Fruit fly (Drosophila melanogaster) whole organism, embryonic: ENCODE results near the gene CG13658.

ENCODE experiments used
- ATbp ChIP-seq: fragments of 200-800 bp; sonication (Bioruptor generic); optimal IDR thresholded peaks from 2 replicates; lab custom pipeline; 2017; ENCODE audit warnings: missing biosample characterization, mild to moderate bottlenecking, missing genetic modification characterization, missing genetic modification reagents
- Bgb ChIP-seq: fragments of 200-800 bp; sonication (Bioruptor generic); IDR thresholded peaks from 2 replicates; pipeline ENCODE4 v1.3.6; 2022; ENCODE audit warnings: missing biosample characterization, missing genetic modification characterization; ENCODE audit not compliant: partially characterized antibody
- CG10543 ChIP-seq: fragments of 200-800 bp; sonication (Bioruptor generic); optimal IDR thresholded peaks from 3 replicates; lab custom pipeline; 2017; ENCODE audit warnings: missing biosample characterization, mild to moderate bottlenecking, missing genetic modification characterization, moderate library complexity
- CG11093 ChIP-seq: fragments of 200-800 bp; sonication (Bioruptor generic); IDR thresholded peaks from 3 replicates; pipeline ENCODE4 v1.3.6; 2022; ENCODE audit warnings: missing biosample characterization, missing genetic modification characterization
- CG12769 ChIP-seq: fragments of 200-800 bp; sonication (Bioruptor generic); optimal IDR thresholded peaks from 2 replicates; lab custom pipeline; 2019; ENCODE audit warnings: missing biosample characterization, mild to moderate bottlenecking, missing genetic modification characterization, moderate library complexity
- CG13424 ChIP-seq: fragments of 200-800 bp; sonication (Bioruptor generic); optimal IDR thresholded peaks from 2 replicates; lab custom pipeline; 2019; ENCODE audit warnings: missing biosample characterization, mild to moderate bottlenecking, missing genetic modification characterization, moderate library complexity
- CG13894 ChIP-seq: fragments of 200-800 bp; sonication (Bioruptor generic); optimal IDR thresholded peaks from 3 replicates; lab custom pipeline; 2018; ENCODE audit warnings: missing biosample characterization, mild to moderate bottlenecking, missing genetic modification characterization, moderate library complexity
- CG14014 ChIP-seq: fragments of 200-800 bp; sonication (Bioruptor generic); IDR thresholded peaks from 2 replicates; pipeline ENCODE4 v1.3.6; 2022; ENCODE audit warnings: missing biosample characterization, missing genetic modification characterization
- CG15479 ChIP-seq: fragments of 200-800 bp; sonication (Bioruptor generic); optimal IDR thresholded peaks from 3 replicates; lab custom pipeline; 2019; ENCODE audit warnings: missing biosample characterization, mild to moderate bottlenecking, missing genetic modification characterization, moderate library complexity
- CG18599 ChIP-seq: fragments of 200-800 bp; sonication (Bioruptor generic); optimal IDR thresholded peaks from 3 replicates; lab custom pipeline; 2017; ENCODE audit warnings: missing biosample characterization, missing genetic modification characterization, mild to moderate bottlenecking, moderate library complexity, missing genetic modification reagents
- CG3163 ChIP-seq: fragments of 200-800 bp; sonication (Bioruptor generic); optimal IDR thresholded peaks from 3 replicates; lab custom pipeline; 2016; ENCODE audit warnings: missing biosample characterization, missing genetic modification characterization
- CG34376 ChIP-seq: fragments of 200-800 bp; sonication (Bioruptor generic); optimal IDR thresholded peaks from 2 replicates; lab custom pipeline; 2018; ENCODE audit warnings: missing biosample characterization, mild to moderate bottlenecking, missing genetic modification characterization
- CG6765 ChIP-seq: fragments of 200-800 bp; sonication (Bioruptor generic); optimal IDR thresholded peaks from 3 replicates; lab custom pipeline; 2017; ENCODE audit warnings: missing biosample characterization, mild to moderate bottlenecking, missing genetic modification characterization
- CG6854 ChIP-seq: fragments of 200-800 bp; sonication (Bioruptor generic); optimal IDR thresholded peaks from 3 replicates; lab custom pipeline; 2017; ENCODE audit warnings: missing biosample characterization, mild to moderate bottlenecking, missing genetic modification characterization
- CG7556 ChIP-seq: fragments of 200-800 bp; sonication (Bioruptor generic); optimal IDR thresholded peaks from 2 replicates; lab custom pipeline; 2017; ENCODE audit warnings: missing biosample characterization, mild to moderate bottlenecking, missing genetic modification characterization
- CG8924 ChIP-seq: fragments of 200-800 bp; optimal IDR thresholded peaks from 3 replicates; lab custom pipeline; 2019; ENCODE audit warnings: missing biosample characterization, mild to moderate bottlenecking, missing genetic modification characterization, moderate library complexity
- CoRest ChIP-seq: fragments of 200-800 bp; sonication (Bioruptor generic); optimal IDR thresholded peaks from 3 replicates; lab custom pipeline; 2018; ENCODE audit warnings: missing biosample characterization, mild to moderate bottlenecking, missing genetic modification characterization, moderate library complexity
- D ChIP-seq, 2 experiments: fragments of 200-800 bp in 1 of 2; fragments of >200 bp in 1 of 2; sonication (Bioruptor generic) in 1 of 2; optimal IDR thresholded peaks; 2 replicates in 1 of 2; 3 replicates in 1 of 2; lab custom pipeline; 2017; ENCODE audit warnings: mild to moderate bottlenecking in 1 of 2, missing biosample characterization in 1 of 2, missing genetic modification characterization in 1 of 2, missing genetic modification reagents in 1 of 2
- Dll ChIP-seq: fragments of 200-800 bp; sonication (Bioruptor generic); IDR thresholded peaks from 4 replicates; pipeline ENCODE4 v1.3.6; 2022; ENCODE audit warnings: missing biosample characterization, missing genetic modification characterization; ENCODE audit not compliant: partially characterized antibody
- Elba2 ChIP-seq: fragments of 200-800 bp; sonication (Bioruptor generic); optimal IDR thresholded peaks from 3 replicates; lab custom pipeline; 2016; ENCODE audit warnings: missing biosample characterization, missing genetic modification characterization
- Ets97D ChIP-seq: fragments of 200-800 bp; sonication (Bioruptor generic); optimal IDR thresholded peaks from 3 replicates; lab custom pipeline; 2016; ENCODE audit warnings: missing biosample characterization, missing genetic modification characterization
- Fer3 ChIP-seq: fragments of 200-800 bp; sonication (Bioruptor generic); optimal IDR thresholded peaks from 2 replicates; lab custom pipeline; 2018; ENCODE audit warnings: missing biosample characterization, mild to moderate bottlenecking, missing genetic modification characterization, moderate library complexity
- GATAe ChIP-seq: fragments of 200-800 bp; sonication (Bioruptor generic); conservative IDR thresholded peaks from 2 replicates; pipeline ENCODE4 v1.3.6; 2022; ENCODE audit warnings: missing biosample characterization, missing genetic modification characterization
- HLH4C ChIP-seq: fragments of 200-800 bp; sonication (Bioruptor generic); IDR thresholded peaks from 3 replicates; pipeline ENCODE4 v1.3.6; 2022; ENCODE audit warnings: missing biosample characterization, missing genetic modification characterization; ENCODE audit not compliant: partially characterized antibody
- Hmx ChIP-seq: fragments of 200-800 bp; sonication (Bioruptor generic); optimal IDR thresholded peaks from 2 replicates; lab custom pipeline; 2016; ENCODE audit warnings: missing biosample characterization, missing genetic modification characterization
- Hsf ChIP-seq: fragments of 200-800 bp; sonication (Bioruptor generic); optimal IDR thresholded peaks from 3 replicates; lab custom pipeline; 2016; ENCODE audit warnings: missing biosample characterization, missing genetic modification characterization
- Kr ChIP-seq: fragments of 200-800 bp; sonication (Bioruptor generic); optimal IDR thresholded peaks from 2 replicates; lab custom pipeline; 2017; ENCODE audit warnings: missing biosample characterization, mild to moderate bottlenecking, missing genetic modification characterization
- MTF-1 ChIP-seq: fragments of 200-800 bp; sonication (Bioruptor generic); optimal IDR thresholded peaks from 2 replicates; lab custom pipeline; 2018; ENCODE audit warnings: missing biosample characterization, mild to moderate bottlenecking, missing genetic modification characterization, borderline replicate concordance
- Ptx1 ChIP-seq: fragments of 200-800 bp; sonication (Bioruptor generic); IDR thresholded peaks from 2 replicates; pipeline ENCODE4 v1.3.6; 2022; ENCODE audit warnings: missing biosample characterization, missing genetic modification characterization
- Six4 ChIP-seq: fragments of 200-800 bp; sonication (Bioruptor generic); optimal IDR thresholded peaks from 2 replicates; lab custom pipeline; 2016; ENCODE audit warnings: missing biosample characterization, missing genetic modification characterization
- Sry-δ ChIP-seq: fragments of 200-800 bp; sonication (Bioruptor generic); optimal IDR thresholded peaks from 2 replicates; lab custom pipeline; 2016; ENCODE audit warnings: missing biosample characterization, missing genetic modification characterization
- Ssrp ChIP-seq: fragments of 200-800 bp; sonication (Bioruptor generic); optimal IDR thresholded peaks from 2 replicates; lab custom pipeline; 2018; ENCODE audit warnings: missing biosample characterization, mild to moderate bottlenecking, missing genetic modification characterization, moderate library complexity
- amos ChIP-seq: fragments of 200-800 bp; sonication (Bioruptor generic); IDR thresholded peaks from 2 replicates; pipeline ENCODE4 v1.3.6; 2022; ENCODE audit warnings: missing biosample characterization, missing genetic modification characterization; ENCODE audit not compliant: partially characterized antibody
- chif ChIP-seq, 2 experiments: fragments of 200-800 bp; sonication (Bioruptor generic); optimal IDR thresholded peaks; 3 replicates each; lab custom pipeline; 2016; ENCODE audit warnings: missing biosample characterization in 2 of 2, missing genetic modification characterization in 2 of 2
- chn ChIP-seq: fragments of 200-800 bp; sonication (Bioruptor generic); optimal IDR thresholded peaks from 2 replicates; lab custom pipeline; 2016; ENCODE audit warnings: missing biosample characterization, missing genetic modification characterization
- corto ChIP-seq: fragments of 200-800 bp; sonication (Bioruptor generic); optimal IDR thresholded peaks from 2 replicates; lab custom pipeline; 2016; ENCODE audit warnings: missing biosample characterization, mild to moderate bottlenecking, missing genetic modification characterization, moderate library complexity
- cwo ChIP-seq: fragments of 200-800 bp; sonication (Bioruptor generic); optimal IDR thresholded peaks from 3 replicates; lab custom pipeline; 2017; ENCODE audit warnings: missing biosample characterization, missing genetic modification characterization, mild to moderate bottlenecking, moderate library complexity, missing genetic modification reagents
- emc ChIP-seq: fragments of 200-800 bp; sonication (Bioruptor generic); optimal IDR thresholded peaks from 2 replicates; lab custom pipeline; 2016; ENCODE audit warnings: missing biosample characterization, missing genetic modification characterization
- fd64A ChIP-seq: fragments of 200-800 bp; sonication (Bioruptor generic); optimal IDR thresholded peaks from 3 replicates; lab custom pipeline; 2018; ENCODE audit warnings: missing biosample characterization, mild to moderate bottlenecking, missing genetic modification characterization
- gem ChIP-seq: fragments of 200-800 bp; sonication (Bioruptor generic); optimal IDR thresholded peaks from 2 replicates; lab custom pipeline; 2019; ENCODE audit warnings: missing biosample characterization, mild to moderate bottlenecking, missing genetic modification characterization, moderate library complexity
- lmd ChIP-seq: fragments of 200-800 bp; sonication (Bioruptor generic); IDR thresholded peaks from 2 replicates; pipeline ENCODE4 v1.3.6; 2022; ENCODE audit warnings: missing biosample characterization, missing genetic modification characterization
- nerfin-1 ChIP-seq: fragments of 200-800 bp; sonication (Bioruptor generic); optimal IDR thresholded peaks from 3 replicates; lab custom pipeline; 2019; ENCODE audit warnings: missing biosample characterization, mild to moderate bottlenecking, missing genetic modification characterization, moderate library complexity
- nerfin-2 ChIP-seq: fragments of 200-800 bp; sonication (Bioruptor generic); IDR thresholded peaks from 2 replicates; pipeline ENCODE4 v1.3.6; 2022; ENCODE audit warnings: missing biosample characterization, missing genetic modification characterization; ENCODE audit not compliant: partially characterized antibody
- pan ChIP-seq, 4 experiments: fragments of >200 bp in 3 of 4; fragments of 200-800 bp in 1 of 4; sonication (Bioruptor generic) in 1 of 4; optimal IDR thresholded peaks in 3 of 4; IDR thresholded peaks in 1 of 4; 2 replicates each; pipeline versions ENCODE4 v1.3.6 to Lab custom; 2017 to 2022; ENCODE audit warnings: missing biosample characterization in 2 of 4, missing genetic modification characterization in 2 of 4, mixed read lengths in 1 of 4
- pros ChIP-seq: fragments of 200-800 bp; sonication (Bioruptor generic); optimal IDR thresholded peaks from 3 replicates; lab custom pipeline; 2019; ENCODE audit warnings: missing biosample characterization, mild to moderate bottlenecking, missing genetic modification characterization, moderate library complexity
- sens ChIP-seq: fragments of 200-800 bp; sonication (Bioruptor generic); peaks from one replicate; lab custom pipeline; 2016; ENCODE audit warnings: missing biosample characterization, missing genetic modification characterization
- unpg ChIP-seq: fragments of 200-800 bp; sonication (Bioruptor generic); optimal IDR thresholded peaks from 3 replicates; lab custom pipeline; 2018; ENCODE audit warnings: missing biosample characterization, mild to moderate bottlenecking, missing genetic modification characterization, moderate library complexity
- zf30C ChIP-seq: fragments of 200-800 bp; sonication (Bioruptor generic); optimal IDR thresholded peaks from 3 replicates; lab custom pipeline; 2018; ENCODE audit warnings: missing biosample characterization, mild to moderate bottlenecking, missing genetic modification characterization

The CG13658 gene

DNA sequence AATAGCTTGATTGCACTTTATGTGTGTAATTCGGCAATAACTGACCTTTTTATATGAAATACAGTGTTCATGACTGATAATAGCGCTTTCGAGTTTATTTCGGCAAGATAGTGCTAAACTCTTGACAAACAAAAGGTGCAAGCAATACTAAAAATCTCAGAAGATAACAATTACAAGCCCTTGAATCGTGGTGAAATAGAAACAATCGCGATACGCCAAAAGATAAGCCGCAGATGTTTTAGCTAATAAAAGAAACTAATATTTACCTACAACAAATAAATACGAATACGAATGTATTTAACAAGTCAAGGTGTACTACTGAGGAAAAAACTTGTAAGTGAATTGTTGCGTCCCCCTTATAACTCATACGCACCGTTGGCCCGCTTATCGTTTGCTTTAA is 12.0 kb upstream of the CG13658 start (continued):
- TF ChIP-seq CG14014 (GFP tag; lab: Robert Waterston, UW) (peak; percentile 37; the same call in 1 of the 2 replicates), CG11093 (GFP tag; lab: Robert Waterston, UW) (no peak), Kr (GFP tag; lab: Kevin White, UChicago) (no peak), Ets97D (GFP tag; lab: Kevin White, UChicago) (no peak), CG6854 (GFP tag; lab: Kevin White, UChicago) (no peak), amos (no peak), CG12769 (tag; lab: Kevin White, UChicago) (peak; percentile 42), Hmx (GFP tag; lab: Kevin White, UChicago) (no peak), Ssrp (tag; lab: Kevin White, UChicago) (no peak), chn (GFP tag; lab: Kevin White, UChicago) (no peak), D (optimal IDR thresholded peaks at IDR 0.05; lab: Kevin White, UChicago) (no peak), D (GFP tag; optimal IDR thresholded peaks at IDR 0.05; lab: Kevin White, UChicago) (no peak), CG8924 (peak; percentile 27), GATAe (0 out of 2 replicates have a peak, but pooled peaks have one; percentile 9), sens (peak; percentile 61), Hsf (no peak), CG7556 (no peak), unpg (GFP tag; lab: Kevin White, UChicago) (peak; percentile 1), Sry-δ (GFP tag; lab: Kevin White, UChicago) (no peak), Elba2 (GFP tag; lab: Kevin White, UChicago) (no peak), CoRest (tag; lab: Kevin White, UChicago) (no peak), HLH4C (GFP tag; lab: Robert Waterston, UW) (no peak), nerfin-2 (GFP tag; lab: Robert Waterston, UW) (no peak), Dll (GFP tag; lab: Robert Waterston, UW) (no peak), MTF-1 (GFP tag; lab: Kevin White, UChicago) (peak; percentile 6), CG15479 (GFP tag; lab: Kevin White, UChicago) (no peak), Ptx1 (no peak), ATbp (no peak), CG18599 (GFP tag; lab: Kevin White, UChicago) (peak; percentile 68), chif (GFP tag; optimal IDR thresholded peaks at IDR 0.05; lab: Kevin White, UChicago) (no peak), CG6765 (GFP tag; lab: Kevin White, UChicago) (peak; percentile 68), fd64A (GFP tag; lab: Kevin White, UChicago) (no peak), CG13894 (tag; lab: Kevin White, UChicago) (peak; percentile 57), zf30C (GFP tag; lab: Kevin White, UChicago) (no peak), CG13424 (peak; percentile 36), lmd (GFP tag; lab: Robert Waterston, UW) (no peak), CG10543 (GFP tag; lab: Kevin White, UChicago) (peak; percentile 48), gem (no peak), cwo (GFP tag; lab: Kevin White, UChicago) (peak; percentile 19), Six4 (no peak), Bgb (no peak), nerfin-1 (tag; lab: Kevin White, UChicago) (no peak), emc (GFP tag; lab: Kevin White, UChicago) (no peak), CG3163 (GFP tag; lab: Kevin White, UChicago) (no peak), Fer3 (tag; lab: Kevin White, UChicago) (peak; percentile 54), pros (GFP tag; lab: Kevin White, UChicago) (no peak), corto (GFP tag; lab: Kevin White, UChicago) (no peak), pan (optimal IDR thresholded peaks at IDR 0.05; lab: Kevin White, UChicago) (no peak), pan (GFP tag; optimal IDR thresholded peaks at IDR 0.05 in 1 of 2, IDR thresholded peaks at IDR 0.05 in 1 of 2) (no peak), CG34376 (GFP tag; lab: Kevin White, UChicago) (peak; percentile 47)
